Fruit fly (Drosophila melanogaster): Measurements from ENCODE around the gene CG10098.

CG10098 gene

DNA sequence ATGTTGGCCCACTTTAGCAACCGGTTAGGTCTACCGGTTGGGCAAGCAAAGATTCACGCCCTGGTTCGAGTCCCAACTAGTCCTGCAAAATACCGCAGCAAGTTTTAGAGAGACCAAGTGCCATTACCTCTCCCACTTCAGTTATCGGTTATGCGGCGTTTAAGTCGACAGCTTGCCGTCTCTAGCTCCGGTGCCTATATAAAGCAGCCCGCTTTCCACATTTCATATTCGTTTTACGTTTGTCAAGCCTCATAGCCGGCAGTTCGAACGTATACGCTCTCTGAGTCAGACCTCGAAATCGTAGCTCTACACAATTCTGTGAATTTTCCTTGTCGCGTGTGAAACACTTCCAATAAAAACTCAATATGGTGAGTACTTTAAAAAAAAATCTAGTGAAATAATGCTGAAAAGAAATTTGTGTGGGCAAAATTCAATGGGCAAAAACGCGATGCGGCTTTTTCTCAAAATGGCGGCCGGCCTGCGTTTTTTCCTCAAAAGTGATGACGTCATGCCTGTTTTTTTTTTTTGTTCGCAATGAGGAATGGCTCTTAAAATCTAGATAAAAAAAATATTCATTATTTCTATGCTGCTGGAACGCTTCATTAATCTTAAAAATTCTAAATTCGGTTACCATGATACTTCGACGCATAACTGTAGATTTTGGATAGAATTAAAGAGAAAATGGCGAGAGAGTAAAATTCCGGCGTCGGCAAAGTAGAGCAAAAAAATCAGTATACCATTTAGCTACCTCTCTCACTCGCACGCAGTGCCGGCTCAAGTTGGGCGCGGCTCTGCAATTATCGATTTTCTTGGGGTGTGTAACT is 37.8 kb upstream of the CG10098 start, which contains the start of gene alphaTub84B (continued):
- 0 out of 2 replicates have a peak, but pooled peaks have one; percentile 37 for TF ChIP-seq CG11085 (GFP tag; IDR thresholded peaks at IDR 0.05)
- TF ChIP-seq chm (GFP tag; IDR thresholded peaks at IDR 0.05) = peak; percentile 96
- TF ChIP-seq CG8924 (tag; optimal IDR thresholded peaks at IDR 0.05) = peak; percentile 67
- peak; percentile 38 for TF ChIP-seq Chrac-16 (GFP tag; optimal IDR thresholded peaks at IDR 0.05)
- TF ChIP-seq CG17186 (GFP tag; optimal IDR thresholded peaks at IDR 0.05) = peak; percentile 62
- peak; percentile 24 for TF ChIP-seq Ssrp (tag; optimal IDR thresholded peaks at IDR 0.05)
- TF ChIP-seq zfh1 (GFP tag; IDR thresholded peaks at IDR 0.05) = peak; percentile 78
- TF ChIP-seq schlank (tag; optimal IDR thresholded peaks at IDR 0.05) = peak; percentile 22
- peak; percentile 64 for TF ChIP-seq Dek (tag; optimal IDR thresholded peaks at IDR 0.05)
- TF ChIP-seq CG43689 (GFP tag; IDR thresholded peaks at IDR 0.05) = no peak
- peak; percentile 50 for TF ChIP-seq CG14965 (GFP tag; optimal IDR thresholded peaks at IDR 0.05; ENCODE audit: borderline replicate concordance)
- TF ChIP-seq CG1647 (GFP tag; optimal IDR thresholded peaks at IDR 0.05) = peak; percentile 79
- peak; percentile 30 for TF ChIP-seq psq (GFP tag; optimal IDR thresholded peaks at IDR 0.05)
- TF ChIP-seq az2 (GFP tag; optimal IDR thresholded peaks at IDR 0.05) = peak; percentile 24
- peak; percentile 19 for TF ChIP-seq crc (GFP tag; optimal IDR thresholded peaks at IDR 0.05)
- TF ChIP-seq sug (tag; optimal IDR thresholded peaks at IDR 0.05) = peak; percentile 44
- peak; percentile 98 for TF ChIP-seq pzg (GFP tag; optimal IDR thresholded peaks at IDR 0.05)
- TF ChIP-seq CG11247 (GFP tag; IDR thresholded peaks at IDR 0.05) = peak; percentile 65
- TF ChIP-seq croc (GFP tag; conservative IDR thresholded peaks at IDR 0.05) = no peak
- peak; percentile 48 for TF ChIP-seq chn (GFP tag; optimal IDR thresholded peaks at IDR 0.05)
- peak; percentile 30 for TF ChIP-seq nmo (GFP tag; optimal IDR thresholded peaks at IDR 0.05)
- peak; percentile 52 for TF ChIP-seq hkb (optimal IDR thresholded peaks at IDR 0.05)
- peak; percentile 82 for TF ChIP-seq hkb (GFP tag; IDR thresholded peaks at IDR 0.05)
- no peak for TF ChIP-seq vnd (GFP tag; IDR thresholded peaks at IDR 0.05; ENCODE audit: partially characterized antibody)
- peak; percentile 67 for TF ChIP-seq Asciz (GFP tag; optimal IDR thresholded peaks at IDR 0.05)
- no peak for TF ChIP-seq sna (GFP tag; IDR thresholded peaks at IDR 0.05; ENCODE audit: partially characterized antibody)
- TF ChIP-seq CG3065 (GFP tag; optimal IDR thresholded peaks at IDR 0.05) = no peak
- peak; percentile 84 for TF ChIP-seq NFAT (GFP tag; IDR thresholded peaks at IDR 0.05)
- no peak for TF ChIP-seq yki (optimal IDR thresholded peaks at IDR 0.05)
- peak; percentile 44; the same call in 1 of the 2 replicates for TF ChIP-seq ranshi (GFP tag; IDR thresholded peaks at IDR 0.05)
- TF ChIP-seq CG3995 (GFP tag; optimal IDR thresholded peaks at IDR 0.05) = no peak
- TF ChIP-seq eve (GFP tag; optimal IDR thresholded peaks at IDR 0.05) = no peak
- no peak; the same call in 1 of the 2 replicates for TF ChIP-seq CG17612 (GFP tag; IDR thresholded peaks at IDR 0.05)
- no peak for TF ChIP-seq danr (GFP tag; IDR thresholded peaks at IDR 0.05)
- TF ChIP-seq CG18011 (GFP tag; optimal IDR thresholded peaks at IDR 0.05) = no peak
- TF ChIP-seq onecut (GFP tag; IDR thresholded peaks at IDR 0.05) = peak; percentile 99
- peak; percentile 53 for TF ChIP-seq mam (GFP tag; optimal IDR thresholded peaks at IDR 0.05)
- TF ChIP-seq sima (GFP tag; optimal IDR thresholded peaks at IDR 0.05) = no peak
- no peak for TF ChIP-seq Sox102F (GFP tag; optimal IDR thresholded peaks at IDR 0.05)
- TF ChIP-seq lmd (GFP tag; IDR thresholded peaks at IDR 0.05) = peak; percentile 10; the same call in 1 of the 2 replicates
- TF ChIP-seq Awh (GFP tag; IDR thresholded peaks at IDR 0.05) = peak; percentile 42; the same call in 1 of the 2 replicates
- TF ChIP-seq CG17829 (tag; optimal IDR thresholded peaks at IDR 0.05) = peak; percentile 66
- peak; percentile 89 for TF ChIP-seq Jarid2 (GFP tag; optimal IDR thresholded peaks at IDR 0.05)
- TF ChIP-seq CG7786 (GFP tag; optimal IDR thresholded peaks at IDR 0.05) = peak; percentile 54
- TF ChIP-seq dmrt99B (tag; optimal IDR thresholded peaks at IDR 0.05) = peak; percentile 63
- TF ChIP-seq CG10565 (GFP tag; optimal IDR thresholded peaks at IDR 0.05) = no peak
- peak; percentile 47 for TF ChIP-seq CG5245 (GFP tag; optimal IDR thresholded peaks at IDR 0.05)
- TF ChIP-seq Scr (GFP tag; IDR thresholded peaks at IDR 0.05; ENCODE audit: partially characterized antibody) = no peak; the same call in none of the 2 replicates
- TF ChIP-seq Deaf1 (tag; optimal IDR thresholded peaks at IDR 0.05) = peak; percentile 32
- peak; percentile 57 for TF ChIP-seq lbe (GFP tag; optimal IDR thresholded peaks at IDR 0.05)
